Worm (Caenorhabditis elegans): ENCODE data around the gene F38A6.4.

F38A6.4 gene

ce11 chrV:20781346-20781952 is 6.3 kb upstream of the F38A6.4 start:
- TF ChIP-seq unc-62 (GFP tag; optimal IDR thresholded peaks at IDR 0.05) = no peak

- no peak for TF ChIP-seq unc-62 (GFP tag; optimal IDR thresholded peaks at IDR 0.05)
These were observed 5.2 kb upstream of the F38A6.4 start, which contains the start of gene hif-1 for ce11 chrV:20780400-20780799. hif-1 (plus strand) TSS chrV:20780407.

DNA sequence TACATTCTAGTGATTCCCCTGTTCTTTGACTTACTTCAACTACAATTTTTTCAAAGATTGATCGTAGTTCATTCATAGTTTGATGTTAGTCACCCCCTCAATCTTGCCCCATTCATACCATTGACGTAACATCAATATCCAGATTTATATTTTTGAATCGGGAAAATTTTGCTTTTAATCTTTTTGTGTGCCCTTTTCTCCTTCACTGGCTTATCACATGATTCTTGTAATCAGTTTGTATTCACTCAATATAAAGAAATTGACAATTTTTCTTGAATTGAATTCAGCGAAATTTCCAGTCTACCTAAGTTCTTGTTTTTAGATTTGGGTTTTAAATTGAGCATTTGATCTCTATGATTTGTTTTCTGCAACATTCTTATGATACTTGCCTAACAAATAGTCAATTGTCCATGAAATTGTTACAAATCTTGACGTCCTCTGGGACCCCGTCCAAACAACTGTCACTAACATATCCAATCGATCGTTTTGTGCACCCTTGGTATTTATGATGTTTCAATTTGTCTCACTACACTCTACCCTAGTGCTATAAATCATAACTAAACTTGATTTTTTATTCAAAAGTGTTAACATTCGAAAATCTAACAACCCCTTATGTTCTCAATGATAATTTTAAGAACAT is 4.7 kb upstream of the F38A6.4 start:
- TF ChIP-seq unc-62 (GFP tag; optimal IDR thresholded peaks at IDR 0.05) = no peak

DNA sequence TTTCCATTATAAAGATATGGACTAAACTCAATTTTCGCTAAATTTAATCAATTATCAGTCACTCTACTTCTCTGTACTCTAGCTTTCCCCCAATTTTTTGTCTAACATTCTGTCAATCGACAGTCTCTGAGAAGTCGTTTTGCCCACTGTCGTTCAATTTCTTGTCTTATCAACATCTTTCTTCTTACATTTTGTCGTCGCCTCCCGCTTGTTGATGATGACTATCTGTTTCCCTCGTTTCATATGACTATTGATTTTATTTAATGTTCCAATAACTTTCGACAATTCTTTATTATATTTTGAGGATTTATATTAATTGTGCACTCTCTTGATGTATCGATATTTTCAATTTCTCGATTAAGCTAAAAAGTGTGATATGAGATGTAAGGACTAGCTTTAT is 3.7 kb upstream of the F38A6.4 start:
- no peak for TF ChIP-seq unc-62 (GFP tag; optimal IDR thresholded peaks at IDR 0.05)

DNA sequence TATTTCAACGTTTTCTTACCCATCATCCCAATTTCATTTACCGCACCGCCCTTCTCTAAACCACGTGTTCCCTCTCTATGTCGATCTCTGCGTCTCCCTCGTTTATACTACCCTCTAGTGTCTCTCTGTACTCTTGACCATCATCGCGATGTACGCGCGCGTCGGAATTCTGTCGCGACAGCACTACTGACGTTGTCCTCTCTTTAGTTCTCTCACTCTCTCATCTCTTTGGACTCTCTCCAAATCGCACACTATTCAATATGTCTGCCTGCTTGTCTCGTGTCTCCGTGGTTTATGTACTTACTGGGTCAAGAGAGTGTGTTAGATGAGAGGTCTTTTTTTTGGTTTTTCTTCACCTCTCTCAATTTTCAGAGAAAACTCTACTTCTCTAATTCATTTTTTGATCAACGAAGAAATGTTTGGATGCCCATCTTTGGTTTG is 3.1 kb upstream of the F38A6.4 start:
- TF ChIP-seq unc-62 (GFP tag; optimal IDR thresholded peaks at IDR 0.05) = no peak

DNA sequence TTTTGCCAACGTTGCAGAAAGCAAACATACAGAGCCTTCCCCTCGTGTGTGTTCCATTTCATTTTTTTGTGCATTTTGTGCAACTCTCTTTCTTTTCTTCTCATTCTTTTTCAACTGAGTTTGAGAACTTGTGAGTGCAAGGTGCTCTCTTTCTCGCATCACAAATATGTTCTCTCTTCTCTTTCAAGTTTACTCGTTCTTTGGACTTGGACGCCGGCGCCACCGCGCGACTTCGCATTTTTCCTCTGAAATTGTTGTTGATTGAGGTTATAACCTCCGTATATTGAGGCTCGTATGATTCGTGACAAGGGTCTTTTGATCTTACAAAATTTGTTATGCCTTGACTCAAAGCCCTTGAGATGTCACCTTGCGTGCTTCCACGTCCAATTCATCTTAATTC is 1.6 kb upstream of the F38A6.4 start:
- TF ChIP-seq unc-62 (GFP tag; optimal IDR thresholded peaks at IDR 0.05) = no peak

DNA sequence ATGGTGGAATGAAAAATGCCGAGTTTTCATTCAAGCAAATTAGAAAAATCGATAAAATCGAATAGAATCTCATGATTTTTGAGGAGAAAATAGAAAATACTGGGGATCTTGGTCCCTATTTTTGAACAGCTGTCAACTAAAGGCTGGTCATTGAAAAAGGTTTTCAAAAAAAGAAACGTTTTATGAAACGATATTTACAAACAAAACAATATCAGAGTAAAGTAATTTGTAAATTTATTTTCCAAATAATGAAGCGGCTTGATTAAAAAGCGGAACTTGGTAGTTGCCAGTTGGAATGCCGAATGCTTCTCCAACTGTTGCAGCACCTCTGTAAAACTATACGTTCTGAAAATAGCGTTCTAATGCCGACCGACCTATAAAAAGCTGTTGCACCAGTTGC is 1.5 kb downstream of the F38A6.4 start, which contains the start of gene F38A6.5:
TSS of gene F38A6.5 (minus strand) at position 101 of the 400 bp plus-strand sequence.
- no peak for TF ChIP-seq unc-62 (GFP tag; optimal IDR thresholded peaks at IDR 0.05)

- TF ChIP-seq unc-62 (GFP tag; optimal IDR thresholded peaks at IDR 0.05) = no peak
These were observed 3.5 kb downstream of the F38A6.4 start for ce11 chrV:20771702-20772101.

DNA sequence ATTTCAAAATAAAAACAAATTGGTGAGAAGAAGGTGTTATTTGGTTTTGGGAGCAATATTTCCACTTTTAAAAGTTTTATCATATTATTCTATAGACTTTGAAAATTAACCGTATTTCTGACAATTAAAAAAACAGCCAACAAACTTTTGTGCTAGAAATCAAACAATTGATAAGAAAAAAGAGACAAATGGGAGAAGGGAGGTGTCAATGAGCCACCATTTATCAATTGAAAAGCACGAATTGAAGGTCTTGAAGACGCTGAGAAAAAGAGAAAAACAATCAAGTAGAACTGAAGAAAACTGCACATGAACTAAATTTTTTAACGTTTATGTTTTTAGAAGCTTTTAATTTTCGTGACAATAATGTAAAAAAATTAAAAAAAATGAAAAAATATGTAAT is 4.3 kb downstream of the F38A6.4 start:
- TF ChIP-seq unc-62 (GFP tag; optimal IDR thresholded peaks at IDR 0.05) = no peak

- TF ChIP-seq unc-62 (GFP tag; optimal IDR thresholded peaks at IDR 0.05) = no peak
These were observed 5.1 kb downstream of the F38A6.4 start, which contains the start of gene elp-1 for ce11 chrV:20770061-20770460. elp-1 (minus strand) TSS chrV:20770161.

- TF ChIP-seq unc-62 (GFP tag; optimal IDR thresholded peaks at IDR 0.05) = no peak
These were observed 12.0 kb downstream of the F38A6.4 start for ce11 chrV:20763192-20763591.

- TF ChIP-seq unc-62 (GFP tag; optimal IDR thresholded peaks at IDR 0.05) = no peak
These were observed 13.4 kb downstream of the F38A6.4 start for ce11 chrV:20761758-20762157.

DNA sequence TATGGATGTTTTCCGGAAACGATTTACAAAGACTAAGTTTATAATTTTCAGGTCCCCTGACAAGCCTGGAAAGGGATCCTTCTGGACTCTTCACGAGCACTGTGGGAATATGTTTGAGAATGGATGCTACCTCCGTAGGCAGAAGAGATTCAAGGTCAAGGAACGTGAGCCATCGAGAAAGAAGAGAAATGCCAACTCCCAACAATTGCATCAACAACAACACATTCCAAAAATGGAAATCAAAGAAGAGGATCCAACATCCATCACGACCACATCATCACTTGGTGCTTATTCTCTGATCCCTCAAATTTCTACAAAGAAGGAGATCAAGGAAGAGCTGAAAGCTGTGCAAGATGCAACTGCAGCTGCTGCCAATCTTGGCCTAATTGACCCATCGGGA is 17.1 kb downstream of the F38A6.4 start:
- no peak for TF ChIP-seq unc-62 (GFP tag; optimal IDR thresholded peaks at IDR 0.05)

DNA sequence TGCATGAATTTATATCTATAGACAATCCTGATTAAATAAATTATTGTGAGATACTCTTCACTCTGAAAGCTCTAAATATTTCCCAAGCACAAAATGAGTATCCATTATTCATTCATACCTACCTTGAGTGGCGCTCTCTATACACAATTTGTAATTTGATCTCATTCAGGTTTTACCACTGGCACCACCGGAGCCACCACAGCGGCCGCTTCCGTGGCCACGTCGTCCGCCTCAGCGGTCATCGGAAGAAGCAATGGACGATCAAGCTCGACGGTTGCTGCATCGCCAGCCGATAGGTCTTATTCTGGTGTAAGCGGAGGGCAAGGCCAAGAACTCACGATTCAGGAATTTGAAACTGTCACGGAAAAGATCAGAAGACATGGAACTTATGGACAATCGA is 17.9 kb downstream of the F38A6.4 start:
- no peak for TF ChIP-seq unc-62 (GFP tag; optimal IDR thresholded peaks at IDR 0.05)

DNA sequence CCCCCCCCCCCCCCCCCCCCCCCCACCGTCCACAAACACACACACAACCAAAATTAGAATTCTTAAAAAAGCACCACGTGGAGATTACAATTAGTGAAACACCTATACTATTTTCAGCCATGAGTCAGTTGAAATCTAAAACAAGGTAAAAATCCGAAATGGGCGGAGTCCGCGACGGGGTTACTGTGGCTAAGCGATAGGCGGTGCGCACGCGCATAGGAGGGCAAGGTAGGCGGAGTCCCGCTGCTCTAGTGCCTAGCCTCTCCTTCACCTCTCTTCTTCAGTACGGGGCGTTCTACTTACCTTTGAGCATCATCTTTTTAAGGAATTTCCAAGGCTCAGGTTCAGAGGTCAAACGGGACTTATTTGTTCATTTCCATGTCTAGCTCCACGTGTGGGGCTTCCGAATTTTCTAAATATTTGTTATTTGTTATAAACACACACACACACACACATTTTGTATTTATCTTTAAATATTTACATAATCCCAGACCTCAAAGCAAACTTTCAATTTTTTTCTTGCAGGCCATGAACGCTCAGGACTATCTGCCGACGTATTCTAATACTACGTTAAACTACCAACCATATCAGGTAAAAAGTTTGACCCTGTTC is 18.7 kb downstream of the F38A6.4 start:
- no peak for TF ChIP-seq unc-62 (GFP tag; optimal IDR thresholded peaks at IDR 0.05)

DNA sequence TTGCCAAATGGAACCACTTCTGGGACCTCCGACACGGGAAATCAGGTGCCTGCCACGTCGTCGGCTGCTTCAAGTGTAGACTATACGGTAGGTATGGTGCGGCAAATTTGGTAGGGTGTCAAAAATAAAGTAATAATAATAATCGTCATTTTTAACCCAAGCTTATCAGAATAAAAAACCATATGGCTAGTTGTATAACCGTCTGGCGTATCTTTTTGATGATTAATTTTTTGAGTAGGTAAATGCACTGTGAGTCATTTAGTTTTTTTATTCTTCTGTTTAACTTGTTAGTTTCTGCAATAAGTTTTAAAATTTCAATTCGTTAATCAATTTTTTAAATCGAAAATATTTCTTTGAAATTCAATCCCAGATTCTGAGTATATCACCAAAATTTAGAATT is 19.7 kb downstream of the F38A6.4 start:
- no peak for TF ChIP-seq unc-62 (GFP tag; optimal IDR thresholded peaks at IDR 0.05)

Data from whole organism, dauer.